Worm (Caenorhabditis elegans) whole organism, dauer: ENCODE measurements around the gene evl-20.

ENCODE experiments used
- unc-62 ChIP-seq: sonication (generic microtip); optimal IDR thresholded peaks from 2 replicates; lab custom pipeline; 2017; ENCODE audit warnings: missing biosample characterization, missing genetic modification reagents, missing genetic modification characterization

evl-20 gene

DNA sequence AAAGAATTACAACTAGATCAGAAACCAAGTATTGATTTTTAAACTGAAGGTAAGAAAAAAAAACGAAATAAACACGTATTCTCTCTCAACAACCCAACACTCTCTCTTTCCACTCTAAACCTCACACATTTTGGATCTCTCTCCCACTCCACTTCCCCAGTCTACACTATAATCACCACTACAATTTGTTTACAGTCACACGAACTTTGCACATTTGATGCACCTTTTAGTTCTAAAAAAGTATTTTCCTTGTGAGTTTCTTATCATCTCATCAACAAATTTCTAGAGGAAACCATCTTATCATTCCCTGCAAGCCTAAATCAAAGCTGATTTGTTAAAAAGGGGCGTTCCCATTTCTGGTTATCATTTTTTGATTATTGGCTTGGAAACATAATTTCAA, 40.4 kb downstream of the evl-20 start:
- no peak for TF ChIP-seq unc-62 (GFP tag; lab: Kevin White, UChicago)

DNA sequence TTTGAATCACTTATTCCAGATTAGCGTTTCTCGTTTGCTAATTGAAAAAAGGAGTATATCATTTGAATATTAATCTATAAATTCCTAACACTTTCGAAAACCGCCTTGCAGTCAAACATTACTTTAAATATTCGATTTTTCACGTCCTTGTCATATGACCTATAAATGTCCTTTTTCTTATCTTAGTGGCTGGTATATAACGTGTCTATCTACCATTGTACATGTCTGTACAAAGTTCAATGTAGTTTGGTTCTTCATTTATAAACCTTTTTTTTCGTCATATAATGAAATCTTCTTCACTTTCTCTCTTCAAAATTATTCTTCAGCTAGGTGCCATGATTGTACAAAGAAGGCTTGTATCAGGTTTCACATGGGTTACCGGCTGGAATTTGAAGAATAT, 41.5 kb downstream of the evl-20 start, which contains the start of gene gbh-2:
Gene gbh-2 (plus strand): TSS at position 277 of the 400 bp plus-strand sequence.
- TF ChIP-seq unc-62 (GFP tag; lab: Kevin White, UChicago), result no peak

DNA sequence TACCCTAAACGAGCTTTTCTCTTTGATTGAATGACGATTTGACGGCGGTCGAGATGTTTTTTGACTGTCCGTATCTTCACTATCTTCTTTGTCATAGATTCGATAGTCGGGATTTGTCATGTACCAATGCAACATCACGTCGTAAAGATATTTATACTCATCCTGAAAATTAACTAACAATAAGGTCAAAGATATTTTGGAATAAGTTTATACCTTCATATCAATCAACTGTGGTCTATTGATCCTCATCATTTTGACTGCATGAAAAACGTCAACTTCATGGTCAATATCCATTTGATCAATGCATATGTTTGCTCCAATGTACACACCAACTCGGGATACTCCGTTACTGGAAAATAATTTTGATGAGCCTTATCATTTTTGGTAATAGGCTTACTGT, 44.0 kb downstream of the evl-20 start:
- TF ChIP-seq unc-62 (GFP tag; lab: Kevin White, UChicago), result no peak

DNA sequence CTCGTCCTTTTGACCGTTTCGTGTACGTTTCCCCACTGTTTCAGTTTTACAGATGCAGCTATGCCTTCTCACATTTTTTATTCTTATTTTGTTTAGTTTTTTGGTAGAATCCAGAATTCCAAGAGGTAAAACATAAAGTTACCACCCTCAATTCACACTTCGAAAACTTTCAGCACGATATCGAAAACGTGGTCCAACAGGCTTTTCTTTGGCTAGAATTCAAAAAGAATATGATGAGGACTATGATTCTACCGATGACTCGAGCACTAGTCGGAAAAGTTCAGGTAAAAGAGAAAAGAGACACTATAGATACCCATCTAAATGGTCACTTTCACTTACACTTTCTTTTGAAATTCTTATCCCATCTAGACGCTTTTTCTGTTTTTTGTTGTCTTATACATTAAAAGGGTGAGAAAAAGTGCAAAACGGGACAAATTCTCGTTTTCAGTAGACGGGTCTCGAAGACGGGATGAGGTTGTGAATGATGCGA, 50.2 kb downstream of the evl-20 start, which contains the start of gene M05D6.9:
Gene M05D6.9 (plus strand): TSS at position 51 of the 490 bp plus-strand sequence.
- no peak for TF ChIP-seq unc-62 (GFP tag; lab: Kevin White, UChicago)
